Worm (Caenorhabditis elegans) whole organism, mixed stage, embryonic: Measurements from ENCODE around the gene B0280.17.

Source experiments
- M03D4.4 ChIP-seq: sonication (generic microtip); optimal IDR thresholded peaks from 2 replicates; lab custom pipeline; 2017; ENCODE audit warnings: mild to moderate bottlenecking, missing genetic modification characterization, missing compliant biosample characterization
- bed-3 ChIP-seq: fragments of 200-800 bp; sonication (Bioruptor generic); optimal IDR thresholded peaks from 3 replicates; lab custom pipeline; 2018; ENCODE audit warnings: mild to moderate bottlenecking, missing genetic modification characterization, moderate library complexity, missing compliant biosample characterization
- blmp-1 ChIP-seq: fragments of 150-350 bp; optimal IDR thresholded peaks from 2 replicates; lab custom pipeline; 2014; ENCODE audit warnings: missing biosample characterization, missing genetic modification characterization
- ceh-39 ChIP-seq: fragments of 150-350 bp; optimal IDR thresholded peaks from 2 replicates; lab custom pipeline; 2014; ENCODE audit warnings: missing biosample characterization, missing genetic modification characterization
- ceh-43 ChIP-seq: fragments of 200-800 bp; sonication (Bioruptor generic); optimal IDR thresholded peaks from 2 replicates; lab custom pipeline; 2018; ENCODE audit warnings: mild to moderate bottlenecking, missing genetic modification characterization, moderate library complexity, missing compliant biosample characterization
- ceh-83 ChIP-seq: fragments of 200-800 bp; sonication (Bioruptor generic); optimal IDR thresholded peaks from 2 replicates; lab custom pipeline; 2018; ENCODE audit warnings: mild to moderate bottlenecking, missing genetic modification characterization, missing compliant biosample characterization
- ces-1 ChIP-seq: fragments of 150-350 bp; optimal IDR thresholded peaks from 2 replicates; lab custom pipeline; 2014; ENCODE audit warnings: missing biosample characterization, missing genetic modification reagents, missing genetic modification characterization
- drap-1 ChIP-seq: fragments of 200-800 bp; sonication (Bioruptor generic); optimal IDR thresholded peaks from 3 replicates; lab custom pipeline; 2018; ENCODE audit warnings: mild to moderate bottlenecking, missing genetic modification characterization, missing compliant biosample characterization
- elt-1 ChIP-seq: sonication (generic microtip); optimal IDR thresholded peaks from 2 replicates; lab custom pipeline; 2017; ENCODE audit warnings: missing genetic modification characterization, mild to moderate bottlenecking, missing compliant biosample characterization, antibody characterized with exemption, moderate library complexity, borderline replicate concordance; ENCODE audit not compliant: insufficient read depth
- elt-3 ChIP-seq: fragments of 150-350 bp; optimal IDR thresholded peaks from 2 replicates; lab custom pipeline; 2014; ENCODE audit warnings: missing biosample characterization, missing genetic modification characterization
- flh-1 ChIP-seq: fragments of 200-800 bp; sonication (Bioruptor generic); optimal IDR thresholded peaks from 2 replicates; lab custom pipeline; 2018; ENCODE audit warnings: mild to moderate bottlenecking, missing genetic modification characterization, moderate library complexity, missing compliant biosample characterization
- ham-2 ChIP-seq: fragments of 200-800 bp; sonication (Bioruptor generic); optimal IDR thresholded peaks from 2 replicates; lab custom pipeline; 2018; ENCODE audit warnings: mild to moderate bottlenecking, missing genetic modification characterization, missing compliant biosample characterization
- hlh-1 ChIP-seq: fragments of 150-350 bp; optimal IDR thresholded peaks from 2 replicates; lab custom pipeline; 2014; ENCODE audit warnings: missing biosample characterization, missing genetic modification reagents, missing genetic modification characterization
- lin-32 ChIP-seq: fragments of 200-800 bp; sonication (Bioruptor generic); optimal IDR thresholded peaks from 2 replicates; lab custom pipeline; 2018; ENCODE audit warnings: mild to moderate bottlenecking, missing genetic modification characterization, missing compliant biosample characterization
- lsy-2 ChIP-seq: fragments of 150-350 bp; optimal IDR thresholded peaks from 2 replicates; lab custom pipeline; 2014; ENCODE audit warnings: missing biosample characterization, missing genetic modification characterization
- mab-5 ChIP-seq: fragments of 150-350 bp; optimal IDR thresholded peaks from 2 replicates; lab custom pipeline; 2014; ENCODE audit warnings: missing biosample characterization, missing genetic modification characterization
- mep-1 ChIP-seq: fragments of 150-350 bp; optimal IDR thresholded peaks from 2 replicates; lab custom pipeline; 2017; ENCODE audit warnings: missing biosample characterization, missing genetic modification reagents, missing genetic modification characterization, inconsistent platforms
- nhr-12 ChIP-seq: fragments of 150-350 bp; optimal IDR thresholded peaks from 2 replicates; lab custom pipeline; 2014; ENCODE audit warnings: missing biosample characterization, missing genetic modification characterization
- nhr-28 ChIP-seq: fragments of 150-350 bp; optimal IDR thresholded peaks from 2 replicates; lab custom pipeline; 2014; ENCODE audit warnings: missing biosample characterization, missing genetic modification characterization
- pha-4 ChIP-seq: fragments of 150-350 bp; optimal IDR thresholded peaks from 2 replicates; lab custom pipeline; 2018; ENCODE audit warnings: missing biosample characterization, missing genetic modification reagents, missing genetic modification characterization
- snpc-4 ChIP-seq: fragments of 150-350 bp; optimal IDR thresholded peaks from 2 replicates; lab custom pipeline; 2014; ENCODE audit warnings: missing biosample characterization, missing genetic modification characterization
- sptf-1 ChIP-seq: sonication (generic microtip); optimal IDR thresholded peaks from 2 replicates; lab custom pipeline; 2017; ENCODE audit warnings: mild to moderate bottlenecking, missing genetic modification characterization, moderate library complexity, missing compliant biosample characterization
- tbx-8 ChIP-seq: fragments of 200-800 bp; sonication (Bioruptor generic); optimal IDR thresholded peaks from 2 replicates; lab custom pipeline; 2018; ENCODE audit warnings: mild to moderate bottlenecking, missing genetic modification characterization, moderate library complexity, missing compliant biosample characterization
- unc-120 ChIP-seq: sonication (generic microtip); optimal IDR thresholded peaks from 2 replicates; lab custom pipeline; 2017; ENCODE audit warnings: missing genetic modification characterization, missing compliant biosample characterization; ENCODE audit not compliant: poor library complexity, severe bottlenecking
- unc-39 ChIP-seq: fragments of 150-350 bp; optimal IDR thresholded peaks from 2 replicates; lab custom pipeline; 2014; ENCODE audit warnings: missing biosample characterization, missing genetic modification characterization
- unc-62 ChIP-seq: fragments of 150-350 bp; optimal IDR thresholded peaks from 2 replicates; lab custom pipeline; 2014; ENCODE audit warnings: missing biosample characterization, missing genetic modification reagents, missing genetic modification characterization
- zip-8 ChIP-seq: fragments of 150-350 bp; optimal IDR thresholded peaks from 2 replicates; lab custom pipeline; 2014; ENCODE audit warnings: missing biosample characterization, missing genetic modification characterization
- ztf-11 ChIP-seq: fragments of 150-350 bp; optimal IDR thresholded peaks from 2 replicates; lab custom pipeline; 2014; ENCODE audit warnings: missing biosample characterization, missing genetic modification characterization

B0280.17 gene

DNA sequence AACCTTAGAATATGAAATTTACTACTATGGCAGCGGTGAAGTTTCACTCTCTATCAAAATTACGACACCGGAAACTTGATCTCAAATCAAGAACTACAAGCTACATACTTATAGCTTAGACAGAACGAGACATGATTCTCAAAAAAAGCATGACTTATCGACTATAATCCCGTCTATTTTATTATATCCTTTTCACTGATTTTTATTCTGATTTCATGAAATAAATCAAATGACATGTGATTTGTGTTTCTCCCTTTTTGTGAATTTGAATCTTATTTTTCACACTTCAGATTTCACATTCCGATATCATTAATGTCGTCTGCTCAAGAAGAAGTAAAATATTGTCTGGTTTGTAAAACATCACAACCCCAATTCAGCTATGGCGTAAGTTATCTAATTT lies 35.9 kb downstream of the B0280.17 start, which contains the start of gene ZK418.11:
Gene ZK418.11 (plus strand): TSS at position 289 of the 400 bp plus-strand sequence.
- TF ChIP-seq ceh-43 (GFP tag; lab: Kevin White, UChicago) (no peak), ceh-83 (no peak), unc-62 (GFP tag; lab: Kevin White, UChicago) (no peak), flh-1 (no peak), blmp-1 (tag; lab: Kevin White, UChicago) (no peak)

DNA sequence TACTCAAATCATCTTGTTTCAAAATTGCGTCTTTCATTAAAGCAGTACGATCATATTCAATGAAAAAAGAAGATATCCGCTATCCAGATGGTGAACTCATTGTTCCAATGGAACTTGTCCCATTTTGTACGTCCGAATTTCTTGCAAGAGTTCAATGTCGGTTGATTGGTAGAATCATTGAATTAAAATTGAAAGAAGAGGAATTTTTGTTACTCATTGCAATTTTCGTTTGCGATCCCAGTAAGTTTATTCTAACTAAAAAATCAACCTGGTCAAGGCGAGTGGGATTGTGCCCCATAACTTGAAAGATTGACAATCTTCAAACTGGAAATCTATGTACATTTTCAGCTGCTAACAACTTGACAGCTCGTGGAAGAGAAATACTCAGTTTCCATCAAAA lies 39.4 kb downstream of the B0280.17 start:
- no peak for TF ChIP-seq nhr-28 (tag; lab: Kevin White, UChicago)
- no peak for TF ChIP-seq lin-32
- TF ChIP-seq lsy-2 (tag; lab: Kevin White, UChicago) = no peak

DNA sequence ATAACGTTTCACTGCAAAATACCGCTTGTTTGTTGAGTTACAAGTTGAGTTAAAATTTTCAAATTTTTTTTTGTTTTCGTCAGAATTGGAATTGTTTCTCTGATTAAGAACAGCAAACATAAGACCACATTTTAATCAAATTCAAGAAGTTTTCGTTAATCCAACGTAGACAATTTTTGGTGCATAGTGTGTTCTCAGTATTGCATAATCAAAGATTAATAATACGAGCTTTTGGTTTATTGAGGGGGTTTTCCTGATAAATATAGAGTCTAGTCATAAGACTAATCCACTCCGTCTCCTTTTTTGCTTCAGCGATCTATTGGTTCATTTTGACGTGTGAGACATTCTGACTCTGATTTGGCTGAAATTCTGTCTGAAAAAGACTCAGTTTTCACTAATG lies 40.8 kb downstream of the B0280.17 start, which contains the start of gene nhr-9:
Gene nhr-9 (plus strand): TSS at position 307 of the 400 bp plus-strand sequence.
- TF ChIP-seq snpc-4 (tag; lab: Kevin White, UChicago) (no peak), unc-120 (tag; lab: Kevin White, UChicago) (no peak), lin-32 (no peak), mab-5 (tag; lab: Kevin White, UChicago) (no peak), hlh-1 (tag; lab: Kevin White, UChicago) (no peak), unc-62 (GFP tag; lab: Kevin White, UChicago) (no peak), mep-1 (tag; lab: Kevin White, UChicago) (no peak), nhr-12 (tag; lab: Kevin White, UChicago) (no peak), elt-3 (tag; lab: Kevin White, UChicago) (no peak), elt-1 (tag; lab: Kevin White, UChicago) (no peak), zip-8 (tag; lab: Kevin White, UChicago) (no peak), sptf-1 (tag; lab: Kevin White, UChicago) (no peak), ztf-11 (tag; lab: Kevin White, UChicago) (no peak), ceh-39 (no peak), ceh-83 (no peak), pha-4 (tag; lab: Kevin White, UChicago) (no peak)

DNA sequence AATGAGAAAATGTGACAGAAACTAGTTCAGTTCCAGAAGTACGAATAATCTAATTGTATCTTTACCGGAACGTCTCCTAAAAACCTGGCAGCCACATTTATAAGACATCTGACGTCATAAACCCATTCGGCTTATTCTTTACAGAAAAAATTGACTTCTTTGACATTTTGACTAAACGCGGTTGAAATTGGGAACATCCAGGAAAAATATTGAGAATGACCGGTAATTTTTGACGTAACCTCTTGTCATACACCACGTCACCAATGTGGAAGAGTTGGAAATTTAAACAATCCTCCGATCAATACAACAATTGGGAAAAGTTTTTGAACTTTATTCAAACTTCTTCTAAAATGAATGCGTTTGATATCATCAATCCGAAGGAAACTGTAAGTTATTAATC lies 44.9 kb downstream of the B0280.17 start, which contains the start of gene ZK418.2:
Gene ZK418.2 (plus strand): TSS at position 301 of the 400 bp plus-strand sequence.
- TF ChIP-seq ceh-43 (GFP tag; lab: Kevin White, UChicago) = no peak
- no peak for TF ChIP-seq bed-3 (GFP tag; lab: Kevin White, UChicago)
- TF ChIP-seq elt-3 (tag; lab: Kevin White, UChicago) = no peak
- no peak for TF ChIP-seq M03D4.4 (tag; lab: Kevin White, UChicago)
- no peak for TF ChIP-seq unc-120 (tag; lab: Kevin White, UChicago)
- no peak for TF ChIP-seq ceh-39
- TF ChIP-seq drap-1 (GFP tag; lab: Kevin White, UChicago) = no peak
- TF ChIP-seq elt-1 (tag; lab: Kevin White, UChicago) = no peak
- TF ChIP-seq pha-4 (tag; lab: Kevin White, UChicago) = no peak
- TF ChIP-seq ces-1 (GFP tag; lab: Kevin White, UChicago) = no peak
- no peak for TF ChIP-seq unc-39
- no peak for TF ChIP-seq sptf-1 (tag; lab: Kevin White, UChicago)
- no peak for TF ChIP-seq flh-1
- TF ChIP-seq ztf-11 (tag; lab: Kevin White, UChicago) = no peak
- TF ChIP-seq, all 35 proteins: peak for 0

DNA sequence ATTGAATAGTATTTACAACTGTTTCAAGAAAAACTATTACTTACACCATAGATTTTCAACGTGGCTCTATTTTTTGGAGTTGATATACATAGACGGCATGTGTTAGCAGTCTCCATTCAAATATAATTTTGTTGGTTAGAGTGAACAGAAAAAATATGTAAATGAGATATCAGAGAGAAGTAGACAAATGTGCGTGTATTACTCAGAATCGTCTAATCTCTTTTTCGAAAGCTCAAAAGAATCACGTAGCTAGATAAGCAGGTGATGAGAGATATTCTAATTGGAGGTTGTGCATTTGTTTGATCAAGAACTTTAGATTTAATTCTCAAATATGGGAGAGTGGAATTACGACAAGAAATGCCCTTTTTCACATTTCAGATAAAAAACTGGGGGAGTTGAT lies 45.4 kb downstream of the B0280.17 start, which contains the start of gene ZK418.10:
Gene ZK418.10 (minus strand): TSS at position 148 of the 400 bp plus-strand sequence.
- TF ChIP-seq ztf-11 (tag; lab: Kevin White, UChicago) (no peak), unc-39 (no peak), zip-8 (tag; lab: Kevin White, UChicago) (no peak), bed-3 (GFP tag; lab: Kevin White, UChicago) (no peak), unc-120 (tag; lab: Kevin White, UChicago) (no peak), drap-1 (GFP tag; lab: Kevin White, UChicago) (no peak), lin-32 (no peak), tbx-8 (GFP tag; lab: Kevin White, UChicago) (no peak), ces-1 (GFP tag; lab: Kevin White, UChicago) (no peak), hlh-1 (tag; lab: Kevin White, UChicago) (no peak), blmp-1 (tag; lab: Kevin White, UChicago) (no peak), ham-2 (no peak), pha-4 (tag; lab: Kevin White, UChicago) (no peak), ceh-83 (no peak), elt-3 (tag; lab: Kevin White, UChicago) (no peak)
